Worm (Caenorhabditis elegans): Measurements from ENCODE around the gene F53F4.16.
A peak's percentile ranks its signal among the peaks of the same experiment; 100 is the strongest.

Gene F53F4.16

DNA sequence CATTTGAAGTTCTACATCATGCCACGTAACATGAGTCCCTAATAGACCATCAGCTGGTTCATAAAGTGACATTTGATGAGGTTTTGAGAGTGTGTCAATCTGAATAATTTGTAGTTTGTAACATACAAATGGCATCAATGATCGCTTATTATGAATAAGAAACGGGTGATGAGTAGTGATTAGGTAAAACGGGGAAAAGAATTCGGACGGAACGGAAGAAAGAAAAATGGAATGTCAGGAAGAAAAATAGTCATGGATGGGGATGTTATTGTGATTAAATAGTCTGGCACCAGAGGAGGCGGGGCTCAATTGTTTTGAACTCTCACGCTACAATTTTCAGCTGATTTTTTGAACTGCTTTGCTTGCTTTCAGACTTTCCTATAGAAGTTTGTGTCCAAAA is 12.5 kb upstream of the F53F4.16 start, which contains the start of gene H37A05.2:
H37A05.2 (minus strand) TSS at position 101 of the 400 bp plus-strand sequence.
- no peak for TF ChIP-seq Y67H2A.10 (GFP tag; conservative IDR thresholded peaks at IDR 0.05)
- TF ChIP-seq C17E4.6 (GFP tag; IDR thresholded peaks at IDR 0.05), result no peak
- no peak for TF ChIP-seq akir-1 (GFP tag; optimal IDR thresholded peaks at IDR 0.05)
- no peak for TF ChIP-seq F22D6.2 (tag; optimal IDR thresholded peaks at IDR 0.05)
- TF ChIP-seq K12H6.12 (tag; optimal IDR thresholded peaks at IDR 0.05), result no peak
- TF ChIP-seq mel-28 (tag; optimal IDR thresholded peaks at IDR 0.05; ENCODE audit: borderline replicate concordance), result no peak
- TF ChIP-seq nfya-2 (GFP tag; IDR thresholded peaks at IDR 0.05), result no peak
- no peak for TF ChIP-seq F10E7.11 (tag; optimal IDR thresholded peaks at IDR 0.05)
- no peak for TF ChIP-seq Y53G8AR.9 (GFP tag; conservative IDR thresholded peaks at IDR 0.05)
- no peak for TF ChIP-seq madf-10 (tag; optimal IDR thresholded peaks at IDR 0.05)
- TF ChIP-seq atf-7 (tag; optimal IDR thresholded peaks at IDR 0.05), result no peak

DNA sequence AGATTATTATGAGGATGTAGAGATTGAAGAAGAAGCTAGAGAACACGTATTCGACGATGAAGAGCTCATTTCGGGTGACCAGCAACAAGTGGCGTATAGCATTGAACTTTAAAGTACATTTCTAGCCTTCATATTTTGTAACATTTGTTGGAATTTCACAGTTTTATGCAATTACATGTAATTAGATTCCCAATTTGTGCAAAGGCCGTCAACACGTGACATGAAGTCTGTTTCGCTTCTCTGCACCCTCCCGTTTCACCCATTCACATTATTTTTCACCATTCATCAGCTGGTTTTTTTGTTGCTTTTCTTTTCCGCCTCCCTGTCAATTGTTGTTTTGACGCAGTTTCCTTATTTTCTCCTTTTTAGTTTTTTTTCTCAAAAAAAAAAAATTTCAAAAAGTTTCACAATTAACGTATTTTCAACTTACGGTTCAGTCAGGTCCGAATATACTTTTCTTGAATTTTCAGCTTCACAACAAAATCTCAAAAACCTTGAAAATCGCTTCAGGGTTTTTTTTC is 5.5 kb upstream of the F53F4.16 start, which contains the start of gene sde-2:
sde-2 (plus strand) TSS at position 471 of the 521 bp plus-strand sequence.
- TF ChIP-seq attf-6 (GFP tag; IDR thresholded peaks at IDR 0.05) (no peak), cebp-1 (GFP tag; IDR thresholded peaks at IDR 0.05) (no peak), cebp-1 (tag; optimal IDR thresholded peaks at IDR 0.05) (peak; percentile 7)

- TF ChIP-seq attf-3 (GFP tag; conservative IDR thresholded peaks at IDR 0.05) (peak; percentile 88), ceh-79 (tag; optimal IDR thresholded peaks at IDR 0.05) (no peak), lag-1 (GFP tag; IDR thresholded peaks at IDR 0.05) (no peak)
These were observed 4.0 kb upstream of the F53F4.16 start, which contains the start of the genes nduv-2 and F53F4.12 for ce11 chrV:13625517-13626097. Gene nduv-2, minus strand, starts transcription at chrV:13625567. Gene F53F4.12, plus strand, starts transcription at chrV:13626047.

- TF ChIP-seq madf-6 (GFP tag; IDR thresholded peaks at IDR 0.05), result peak; percentile 50
- TF ChIP-seq F49E8.2 (tag; optimal IDR thresholded peaks at IDR 0.05; ENCODE audit: insufficient read depth), result no peak
- TF ChIP-seq hmg-1.2 (GFP tag; IDR thresholded peaks at IDR 0.05), result no peak
- TF ChIP-seq unc-130 (GFP tag; optimal IDR thresholded peaks at IDR 0.05), result no peak
- TF ChIP-seq ztf-18 (tag; optimal IDR thresholded peaks at IDR 0.05), result no peak
- no peak for TF ChIP-seq F33H1.4 (GFP tag; IDR thresholded peaks at IDR 0.05)
- TF ChIP-seq nfyb-1 (GFP tag; IDR thresholded peaks at IDR 0.05), result no peak
- no peak for TF ChIP-seq T26A5.8 (tag; optimal IDR thresholded peaks at IDR 0.05)
- no peak for TF ChIP-seq Y53F4B.3 (GFP tag; IDR thresholded peaks at IDR 0.05)
- TF ChIP-seq ceh-100 (GFP tag; IDR thresholded peaks at IDR 0.05), result 0 out of 2 replicates have a peak, but pooled peaks have one; percentile 24
- no peak for TF ChIP-seq mcd-1 (GFP tag; IDR thresholded peaks at IDR 0.05)
- TF ChIP-seq tlf-1 (GFP tag; optimal IDR thresholded peaks at IDR 0.05), result peak; percentile 18
- no peak for TF ChIP-seq egl-18 (GFP tag; IDR thresholded peaks at IDR 0.05)
- 0 out of 2 replicates have a peak, but pooled peaks have one; percentile 73 for TF ChIP-seq madf-3 (GFP tag; IDR thresholded peaks at IDR 0.05)
- peak; percentile 49; the same call in 1 of the 2 replicates for TF ChIP-seq hsf-1 (GFP tag; IDR thresholded peaks at IDR 0.05)
- TF ChIP-seq chd-7 (tag; optimal IDR thresholded peaks at IDR 0.05), result peak; percentile 2
- TF ChIP-seq ccch-3 (GFP tag; optimal IDR thresholded peaks at IDR 0.05), result no peak
- peak; percentile 8 for TF ChIP-seq lsl-1 (GFP tag; optimal IDR thresholded peaks at IDR 0.05)
- no peak for TF ChIP-seq let-607 (tag; optimal IDR thresholded peaks at IDR 0.05)
- TF ChIP-seq die-1 (tag; optimal IDR thresholded peaks at IDR 0.05), result no peak
- 0 out of 2 replicates have a peak, but pooled peaks have one; percentile 34 for TF ChIP-seq attf-6 (GFP tag; IDR thresholded peaks at IDR 0.05)
These were observed 2.8 kb upstream of the F53F4.16 start, which contains the start of gene F53F4.11 for ce11 chrV:13624424-13624823. Gene F53F4.11, minus strand, starts transcription at chrV:13624524.

Data from whole organism, young adult.